Worm (Caenorhabditis elegans): Measurements from ENCODE around the gene H01G02.1.
A peak's percentile ranks its signal among the peaks of the same experiment; 100 is the strongest.

Gene H01G02.1

ce11 chrIV:11809047-11809446 is 5.1 kb upstream of the H01G02.1 start (continued):
- TF ChIP-seq nhr-85 (tag) (peak; percentile 62), ceh-90 (tag; optimal IDR thresholded peaks at IDR 0.05) (no peak), fkh-8 (tag; optimal IDR thresholded peaks at IDR 0.05) (no peak), nhr-77 (tag; optimal IDR thresholded peaks at IDR 0.05) (no peak), hlh-17 (GFP tag; optimal IDR thresholded peaks at IDR 0.05; ENCODE audit: borderline replicate concordance) (no peak), tlp-1 (tag; optimal IDR thresholded peaks at IDR 0.05) (no peak)

- no peak for TF ChIP-seq nhr-20 (tag; optimal IDR thresholded peaks at IDR 0.05)
- no peak for TF ChIP-seq grh-1 (GFP tag; IDR thresholded peaks at IDR 0.05)
- TF ChIP-seq ztf-11 (tag; optimal IDR thresholded peaks at IDR 0.05), result no peak
- no peak for TF ChIP-seq unc-86 (tag; optimal IDR thresholded peaks at IDR 0.05)
- no peak for TF ChIP-seq ceh-8 (GFP tag; optimal IDR thresholded peaks at IDR 0.05)
- no peak for TF ChIP-seq hpl-2 (GFP tag; optimal IDR thresholded peaks at IDR 0.05)
- no peak for TF ChIP-seq elt-2 (tag; optimal IDR thresholded peaks at IDR 0.05)
- no peak for TF ChIP-seq sup-37 (GFP tag; optimal IDR thresholded peaks at IDR 0.05)
- TF ChIP-seq F16B12.6 (tag; optimal IDR thresholded peaks at IDR 0.05), result no peak
- TF ChIP-seq nhr-237 (tag; optimal IDR thresholded peaks at IDR 0.05), result no peak
- TF ChIP-seq nhr-47 (tag; optimal IDR thresholded peaks at IDR 0.05), result no peak
- no peak for TF ChIP-seq ets-5 (GFP tag; IDR thresholded peaks at IDR 0.05)
- TF ChIP-seq pqm-1 (tag; optimal IDR thresholded peaks at IDR 0.05), result no peak
- no peak for TF ChIP-seq hlh-4 (tag; optimal IDR thresholded peaks at IDR 0.05)
- TF ChIP-seq ceh-88 (GFP tag; IDR thresholded peaks at IDR 0.05), result no peak
- no peak for TF ChIP-seq lin-15B (tag; optimal IDR thresholded peaks at IDR 0.05)
- TF ChIP-seq Y116A8C.19 (tag; optimal IDR thresholded peaks at IDR 0.05; ENCODE audit: borderline replicate concordance), result no peak
- no peak for TF ChIP-seq ceh-90 (tag; optimal IDR thresholded peaks at IDR 0.05)
- no peak for TF ChIP-seq snu-23 (GFP tag; optimal IDR thresholded peaks at IDR 0.05)
- TF ChIP-seq lin-14 (GFP tag; optimal IDR thresholded peaks at IDR 0.05), result no peak
Observed at ce11 chrIV:11803044-11803443, 909 bp downstream of the H01G02.1 start, which contains the start of gene H01G02.4. Gene H01G02.4, minus strand, starts transcription at chrIV:11803144.

ce11 chrIV:11801078-11801477 is 2.9 kb downstream of the H01G02.1 start, which contains the start of gene dyf-18:
Gene dyf-18, minus strand, starts transcription at chrIV:11801178.
- TF ChIP-seq zip-4 (GFP tag; optimal IDR thresholded peaks at IDR 0.05), result no peak
- no peak for TF ChIP-seq lin-14 (GFP tag; optimal IDR thresholded peaks at IDR 0.05)
- TF ChIP-seq dsc-1 (tag; optimal IDR thresholded peaks at IDR 0.05), result no peak
- no peak for TF ChIP-seq nhr-11 (tag; optimal IDR thresholded peaks at IDR 0.05)

ce11 chrIV:11799240-11799639 is 4.7 kb downstream of the H01G02.1 start:
- TF ChIP-seq lin-15B (tag; optimal IDR thresholded peaks at IDR 0.05) (no peak), ets-5 (GFP tag; IDR thresholded peaks at IDR 0.05) (no peak), lin-14 (GFP tag; optimal IDR thresholded peaks at IDR 0.05) (peak; percentile 72), nhr-237 (tag; optimal IDR thresholded peaks at IDR 0.05) (no peak), nhr-85 (tag) (no peak), hlh-4 (tag; optimal IDR thresholded peaks at IDR 0.05) (no peak), lin-35 (GFP tag; optimal IDR thresholded peaks at IDR 0.05) (no peak), ama-1 (optimal IDR thresholded peaks at IDR 0.05) (no peak), sup-37 (GFP tag; optimal IDR thresholded peaks at IDR 0.05) (no peak), nhr-28 (tag; optimal IDR thresholded peaks at IDR 0.05) (no peak), isw-1 (GFP tag; IDR thresholded peaks at IDR 0.05) (no peak), swsn-7 (tag; optimal IDR thresholded peaks at IDR 0.05) (no peak), lin-13 (GFP tag; optimal IDR thresholded peaks at IDR 0.05) (no peak), irx-1 (tag; optimal IDR thresholded peaks at IDR 0.05) (no peak), lir-3 (tag; optimal IDR thresholded peaks at IDR 0.05; ENCODE audit: poor library complexity) (no peak), egl-27 (tag; optimal IDR thresholded peaks at IDR 0.05) (no peak), C34B4.2 (tag; optimal IDR thresholded peaks at IDR 0.05) (no peak), pqm-1 (tag; optimal IDR thresholded peaks at IDR 0.05) (no peak), nhr-71 (tag; optimal IDR thresholded peaks at IDR 0.05) (peak; percentile 52), ceh-82 (tag; optimal IDR thresholded peaks at IDR 0.05) (no peak), rnt-1 (tag; optimal IDR thresholded peaks at IDR 0.05) (peak; percentile 36), nhr-90 (tag; optimal IDR thresholded peaks at IDR 0.05; ENCODE audit: poor library complexity) (no peak), alr-1 (tag; optimal IDR thresholded peaks at IDR 0.05; ENCODE audit: borderline replicate concordance) (no peak), nhr-47 (tag; optimal IDR thresholded peaks at IDR 0.05) (no peak), pag-3 (tag; optimal IDR thresholded peaks at IDR 0.05; ENCODE audit: borderline replicate concordance, insufficient read depth) (peak; percentile 63), grh-1 (GFP tag; IDR thresholded peaks at IDR 0.05) (no peak)
